Worm (Caenorhabditis elegans) whole organism, early embryonic: ENCODE results near the gene F16B4.7.

ENCODE experiments used
- B0310.2 ChIP-seq: sonication (generic microtip); optimal IDR thresholded peaks from 2 replicates; lab custom pipeline; 2016; ENCODE audit warnings: mild to moderate bottlenecking, missing genetic modification characterization, missing compliant biosample characterization
- F13C5.2 ChIP-seq: sonication (generic microtip); optimal IDR thresholded peaks from 2 replicates; lab custom pipeline; 2017; ENCODE audit warnings: mild to moderate bottlenecking, missing genetic modification characterization, inconsistent platforms, missing compliant biosample characterization
- aly-1 ChIP-seq: sonication (generic microtip); optimal IDR thresholded peaks from 2 replicates; lab custom pipeline; 2016; ENCODE audit warnings: missing genetic modification characterization, missing compliant biosample characterization
- ama-1 ChIP-seq: fragments of 150-350 bp; optimal IDR thresholded peaks from 2 replicates; lab custom pipeline; 2014
- ceh-13 ChIP-seq: fragments of 200-800 bp; sonication (Bioruptor generic); optimal IDR thresholded peaks from 2 replicates; lab custom pipeline; 2018; ENCODE audit warnings: mild to moderate bottlenecking, missing genetic modification characterization, missing compliant biosample characterization
- ceh-36 ChIP-seq: sonication (generic microtip); optimal IDR thresholded peaks from 2 replicates; lab custom pipeline; 2016; ENCODE audit warnings: missing genetic modification characterization, inconsistent platforms, missing compliant biosample characterization
- ets-7 ChIP-seq: sonication (generic microtip); optimal IDR thresholded peaks from 2 replicates; lab custom pipeline; 2016; ENCODE audit warnings: missing genotype, missing genetic modification characterization, missing compliant biosample characterization
- flt-1 ChIP-seq: fragments of 200-800 bp; sonication (Bioruptor generic); IDR thresholded peaks from 2 replicates; pipeline ENCODE4 v1.3.6; 2022; ENCODE audit warnings: missing genetic modification characterization, missing compliant biosample characterization
- hmbx-1 ChIP-seq: sonication (generic microtip); optimal IDR thresholded peaks from 2 replicates; lab custom pipeline; 2016; ENCODE audit warnings: mild to moderate bottlenecking, missing genetic modification characterization, missing compliant biosample characterization
- hmg-4 ChIP-seq: fragments of 200-800 bp; sonication (Bioruptor generic); optimal IDR thresholded peaks from 2 replicates; lab custom pipeline; 2018; ENCODE audit warnings: mild to moderate bottlenecking, missing genetic modification characterization, missing compliant biosample characterization
- hnd-1 ChIP-seq: sonication (generic microtip); optimal IDR thresholded peaks from 2 replicates; lab custom pipeline; 2016; ENCODE audit warnings: missing genetic modification characterization, missing compliant biosample characterization
- pes-1 ChIP-seq: fragments of 200-800 bp; sonication (Bioruptor generic); IDR thresholded peaks from 2 replicates; pipeline ENCODE4 v1.3.6; 2022; ENCODE audit warnings: missing genetic modification reagents, missing genetic modification characterization, missing compliant biosample characterization
- scrt-1 ChIP-seq: fragments of 200-800 bp; sonication (Bioruptor generic); IDR thresholded peaks from 2 replicates; pipeline ENCODE4 v1.3.6; 2022; ENCODE audit warnings: missing genetic modification characterization, missing compliant biosample characterization
- sea-1 ChIP-seq: fragments of 200-800 bp; sonication (Bioruptor generic); conservative IDR thresholded peaks from 2 replicates; pipeline ENCODE4 v1.3.6; 2022; ENCODE audit warnings: missing genetic modification characterization, missing compliant biosample characterization
- tbx-11 ChIP-seq: fragments of 200-800 bp; sonication (Bioruptor generic); IDR thresholded peaks from 2 replicates; pipeline ENCODE4 v1.3.6; 2022; ENCODE audit warnings: missing genetic modification characterization, missing compliant biosample characterization
- tbx-37 ChIP-seq: fragments of 200-800 bp; sonication (Bioruptor generic); conservative IDR thresholded peaks from 2 replicates; pipeline ENCODE4 v1.3.6; 2022; ENCODE audit warnings: missing genetic modification reagents, missing genetic modification characterization, missing compliant biosample characterization
- tra-4 ChIP-seq: sonication (generic microtip); optimal IDR thresholded peaks from 2 replicates; lab custom pipeline; 2017; ENCODE audit warnings: missing genetic modification characterization, missing compliant biosample characterization

Gene F16B4.7

ce11 chrV:1570679-1571078 lies 14.8 kb upstream of the F16B4.7 start:
- TF ChIP-seq tra-4 (tag; lab: Kevin White, UChicago) (no peak), hmg-4 (GFP tag; lab: Kevin White, UChicago) (peak; percentile 71)

- no peak for TF ChIP-seq ets-7 (tag; lab: Kevin White, UChicago)
- peak; percentile 42 for TF ChIP-seq hmg-4 (GFP tag; lab: Kevin White, UChicago)
- TF ChIP-seq sea-1 (GFP tag; lab: Robert Waterston, UW): no peak
- TF ChIP-seq flt-1 (GFP tag; lab: Robert Waterston, UW): no peak
- TF ChIP-seq hnd-1: no peak
- no peak for TF ChIP-seq tbx-37 (GFP tag; lab: Robert Waterston, UW)
- no peak for TF ChIP-seq aly-1 (tag; lab: Kevin White, UChicago)
- no peak for TF ChIP-seq ama-1 (lab: Kevin White, UChicago)
Observed at ce11 chrV:1572585-1572984, 12.9 kb upstream of the F16B4.7 start.

- TF ChIP-seq hmg-4 (GFP tag; lab: Kevin White, UChicago): no peak
- no peak for TF ChIP-seq tbx-11 (GFP tag; lab: Robert Waterston, UW)
Observed at ce11 chrV:1574599-1574998, 10.9 kb upstream of the F16B4.7 start.

ce11 chrV:1575493-1576084 lies 9.9 kb upstream of the F16B4.7 start:
- TF ChIP-seq ceh-36: peak; percentile 22
- no peak for TF ChIP-seq tbx-11 (GFP tag; lab: Robert Waterston, UW)
- TF ChIP-seq ceh-13 (GFP tag; lab: Kevin White, UChicago): no peak
- TF ChIP-seq aly-1 (tag; lab: Kevin White, UChicago): no peak
- TF ChIP-seq B0310.2 (tag; lab: Kevin White, UChicago): no peak
- TF ChIP-seq ets-7 (tag; lab: Kevin White, UChicago): no peak
- TF ChIP-seq flt-1 (GFP tag; lab: Robert Waterston, UW): no peak

ce11 chrV:1577092-1577709 lies 8.3 kb upstream of the F16B4.7 start:
- TF ChIP-seq pes-1 (GFP tag; lab: Robert Waterston, UW) (peak; percentile 11; the same call in 1 of the 2 replicates), scrt-1 (GFP tag; lab: Robert Waterston, UW) (no peak), flt-1 (GFP tag; lab: Robert Waterston, UW) (0 out of 2 replicates have a peak, but pooled peaks have one; percentile 21), hmg-4 (GFP tag; lab: Kevin White, UChicago) (peak; percentile 30)

ce11 chrV:1578572-1579230 lies 6.8 kb upstream of the F16B4.7 start:
- TF ChIP-seq sea-1 (GFP tag; lab: Robert Waterston, UW) (no peak), tra-4 (tag; lab: Kevin White, UChicago) (no peak), scrt-1 (GFP tag; lab: Robert Waterston, UW) (0 out of 2 replicates have a peak, but pooled peaks have one; percentile 56), hnd-1 (no peak), hmg-4 (GFP tag; lab: Kevin White, UChicago) (peak; percentile 58)

- TF ChIP-seq tra-4 (tag; lab: Kevin White, UChicago) (no peak), hnd-1 (no peak), tbx-11 (GFP tag; lab: Robert Waterston, UW) (no peak), aly-1 (tag; lab: Kevin White, UChicago) (no peak), tbx-37 (GFP tag; lab: Robert Waterston, UW) (no peak), scrt-1 (GFP tag; lab: Robert Waterston, UW) (no peak), hmbx-1 (tag; lab: Kevin White, UChicago) (no peak), ceh-36 (no peak), F13C5.2 (tag; lab: Kevin White, UChicago) (no peak), hmg-4 (GFP tag; lab: Kevin White, UChicago) (no peak), ets-7 (tag; lab: Kevin White, UChicago) (no peak), flt-1 (GFP tag; lab: Robert Waterston, UW) (no peak), ceh-13 (GFP tag; lab: Kevin White, UChicago) (no peak), sea-1 (GFP tag; lab: Robert Waterston, UW) (no peak), pes-1 (GFP tag; lab: Robert Waterston, UW) (no peak), B0310.2 (tag; lab: Kevin White, UChicago) (no peak), ama-1 (lab: Kevin White, UChicago) (no peak)
Observed at ce11 chrV:1579790-1580189, 5.7 kb upstream of the F16B4.7 start.

- TF ChIP-seq ceh-13 (GFP tag; lab: Kevin White, UChicago): no peak
- TF ChIP-seq scrt-1 (GFP tag; lab: Robert Waterston, UW): no peak
Observed at ce11 chrV:1583242-1583641, 2.3 kb upstream of the F16B4.7 start.
